Worm (Caenorhabditis elegans): Measurements from ENCODE around the gene C06E1.7.

C06E1.7 gene

DNA sequence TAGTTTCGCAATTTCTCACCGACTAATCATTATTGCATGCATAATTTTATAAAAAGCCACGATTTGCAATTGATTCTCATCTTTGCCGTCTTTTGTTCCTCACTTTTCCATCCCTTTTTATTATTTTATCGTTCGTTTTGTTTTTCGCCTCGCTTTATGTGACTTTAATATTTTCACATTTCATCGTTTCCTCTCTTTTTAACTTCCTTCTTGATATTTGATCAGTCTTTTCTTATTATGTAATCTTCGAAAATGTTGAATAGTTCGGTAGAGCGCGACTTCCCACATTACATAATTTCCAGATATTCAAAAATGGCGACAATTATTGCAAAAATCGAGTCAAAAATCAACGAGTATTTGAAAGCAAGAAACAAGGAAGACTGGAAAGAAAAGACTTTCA lies 12.0 kb upstream of the C06E1.7 start, which contains the start of gene C06E1.1:
Gene C06E1.1 (plus strand): TSS at position 301 of the 400 bp plus-strand sequence.
- no peak for TF ChIP-seq aly-2 (tag; optimal IDR thresholded peaks at IDR 0.05)
- no peak for TF ChIP-seq ces-1 (GFP tag; optimal IDR thresholded peaks at IDR 0.05)
- no peak for TF ChIP-seq dpl-1 (GFP tag; optimal IDR thresholded peaks at IDR 0.05)
- no peak for TF ChIP-seq fkh-8 (tag; optimal IDR thresholded peaks at IDR 0.05)
- no peak for TF ChIP-seq vab-15 (tag; optimal IDR thresholded peaks at IDR 0.05)
- no peak for TF ChIP-seq nhr-90 (tag; optimal IDR thresholded peaks at IDR 0.05; ENCODE audit: poor library complexity)
- no peak for TF ChIP-seq fkh-10 (GFP tag; optimal IDR thresholded peaks at IDR 0.05)
- no peak for TF ChIP-seq lsy-2 (tag; optimal IDR thresholded peaks at IDR 0.05)
- TF ChIP-seq pax-3 (tag; optimal IDR thresholded peaks at IDR 0.05), result no peak
- no peak for TF ChIP-seq hlh-4 (tag; optimal IDR thresholded peaks at IDR 0.05)
- no peak for TF ChIP-seq unc-30 (tag; optimal IDR thresholded peaks at IDR 0.05)
- no peak for TF ChIP-seq pag-3 (tag; optimal IDR thresholded peaks at IDR 0.05; ENCODE audit: borderline replicate concordance, insufficient read depth)
- no peak for TF ChIP-seq ceh-8 (GFP tag; optimal IDR thresholded peaks at IDR 0.05)
- TF ChIP-seq pqm-1 (tag; optimal IDR thresholded peaks at IDR 0.05), result no peak

DNA sequence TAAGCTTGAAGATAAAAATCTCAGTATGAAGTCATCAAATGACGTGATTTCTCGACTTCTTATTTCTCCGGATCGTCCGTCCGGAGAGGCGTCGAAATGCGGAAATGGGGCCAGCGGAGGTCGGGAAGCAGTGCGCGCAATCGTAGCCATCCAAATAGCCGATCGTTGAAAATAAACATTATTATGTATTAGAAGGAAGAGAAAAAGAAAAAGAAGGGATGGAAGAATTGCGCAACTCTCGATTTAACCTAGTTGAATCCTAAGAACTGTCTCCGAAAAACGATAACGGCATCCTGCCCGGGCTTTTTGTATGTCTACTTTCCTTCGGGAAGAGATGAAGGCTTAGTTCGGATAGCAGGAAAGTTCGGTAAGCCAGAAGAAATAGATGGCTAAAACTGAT lies 8.6 kb upstream of the C06E1.7 start:
- TF ChIP-seq nhr-85 (tag) (no peak), hlh-17 (GFP tag; optimal IDR thresholded peaks at IDR 0.05; ENCODE audit: borderline replicate concordance) (no peak), blmp-1 (tag; optimal IDR thresholded peaks at IDR 0.05) (peak; percentile 93)

DNA sequence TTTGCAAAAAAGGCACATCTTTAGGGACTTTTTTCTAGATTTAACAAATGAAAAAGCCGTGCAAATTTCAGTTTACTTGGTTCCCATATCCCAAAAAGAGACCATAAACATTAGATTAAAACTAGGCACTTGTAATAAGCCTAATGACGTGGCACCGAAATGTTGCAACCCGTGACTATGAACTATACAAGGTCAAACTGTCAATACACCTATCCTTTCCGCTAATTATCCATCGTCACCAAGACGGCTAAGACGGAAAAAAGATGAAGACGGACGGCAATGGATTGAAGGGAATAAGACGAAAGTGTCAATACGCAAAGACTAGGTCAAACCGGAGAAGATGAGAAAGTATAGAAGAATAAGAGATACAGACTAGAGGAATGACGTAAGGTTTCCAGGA lies 5.4 kb upstream of the C06E1.7 start:
- no peak for TF ChIP-seq nhr-11 (tag; optimal IDR thresholded peaks at IDR 0.05)
- peak; percentile 19 for TF ChIP-seq C16A3.4 (tag; optimal IDR thresholded peaks at IDR 0.05)
- TF ChIP-seq nhr-19 (GFP tag; conservative IDR thresholded peaks at IDR 0.05), result no peak
- TF ChIP-seq ceh-63 (GFP tag; optimal IDR thresholded peaks at IDR 0.05), result no peak
- no peak for TF ChIP-seq lin-39 (tag; optimal IDR thresholded peaks at IDR 0.05)
- TF ChIP-seq fkh-8 (tag; optimal IDR thresholded peaks at IDR 0.05), result no peak
- TF ChIP-seq nhr-12 (tag; optimal IDR thresholded peaks at IDR 0.05), result no peak
- no peak for TF ChIP-seq hpl-2 (GFP tag; optimal IDR thresholded peaks at IDR 0.05)
- TF ChIP-seq rnt-1 (tag; optimal IDR thresholded peaks at IDR 0.05), result no peak
- no peak for TF ChIP-seq xbp-1 (tag; optimal IDR thresholded peaks at IDR 0.05)
- peak in 1 of 3 experiments; percentile 8 for TF ChIP-seq dpl-1 (GFP tag; optimal IDR thresholded peaks at IDR 0.05)
- TF ChIP-seq unc-130 (tag; optimal IDR thresholded peaks at IDR 0.05), result no peak
- TF ChIP-seq elt-3 (tag; optimal IDR thresholded peaks at IDR 0.05), result peak in 1 of 6 experiments; percentile 59
- no peak for TF ChIP-seq alr-1 (tag; optimal IDR thresholded peaks at IDR 0.05; ENCODE audit: borderline replicate concordance)
- TF ChIP-seq snu-23 (GFP tag; optimal IDR thresholded peaks at IDR 0.05), result peak; percentile 12
- no peak for TF ChIP-seq C34B4.2 (tag; optimal IDR thresholded peaks at IDR 0.05)
- no peak for TF ChIP-seq swsn-7 (tag; optimal IDR thresholded peaks at IDR 0.05)
- no peak for TF ChIP-seq mab-9 (GFP tag; IDR thresholded peaks at IDR 0.05)
- peak; percentile 53 for TF ChIP-seq mep-1 (tag; optimal IDR thresholded peaks at IDR 0.05)
- TF ChIP-seq nhr-237 (tag; optimal IDR thresholded peaks at IDR 0.05), result no peak
- TF ChIP-seq zip-4 (GFP tag; optimal IDR thresholded peaks at IDR 0.05), result no peak
- TF ChIP-seq hlh-17 (GFP tag; optimal IDR thresholded peaks at IDR 0.05; ENCODE audit: borderline replicate concordance), result no peak
- TF ChIP-seq ets-5 (GFP tag; IDR thresholded peaks at IDR 0.05), result no peak
- TF ChIP-seq lsy-2 (tag; optimal IDR thresholded peaks at IDR 0.05), result no peak
- TF ChIP-seq egl-27 (tag; optimal IDR thresholded peaks at IDR 0.05), result no peak
- no peak for TF ChIP-seq ceh-88 (GFP tag; IDR thresholded peaks at IDR 0.05)
- TF ChIP-seq hlh-4 (tag; optimal IDR thresholded peaks at IDR 0.05), result no peak
- no peak for TF ChIP-seq tbx-2 (tag; optimal IDR thresholded peaks at IDR 0.05)
- no peak for TF ChIP-seq nhr-90 (tag; optimal IDR thresholded peaks at IDR 0.05; ENCODE audit: poor library complexity)
- no peak for TF ChIP-seq F16B12.6 (tag; optimal IDR thresholded peaks at IDR 0.05)
- TF ChIP-seq aha-1 (tag; optimal IDR thresholded peaks at IDR 0.05), result no peak
- no peak for TF ChIP-seq unc-86 (tag; optimal IDR thresholded peaks at IDR 0.05)
- no peak for TF ChIP-seq pag-3 (tag; optimal IDR thresholded peaks at IDR 0.05; ENCODE audit: borderline replicate concordance, insufficient read depth)
- peak; percentile 94 for TF ChIP-seq blmp-1 (tag; optimal IDR thresholded peaks at IDR 0.05)
- peak; percentile 8 for TF ChIP-seq nhr-20 (tag; optimal IDR thresholded peaks at IDR 0.05)
- TF ChIP-seq sptf-1 (tag; optimal IDR thresholded peaks at IDR 0.05), result no peak
- no peak for TF ChIP-seq fkh-4 (tag; optimal IDR thresholded peaks at IDR 0.05; ENCODE audit: borderline replicate concordance)
- no peak for TF ChIP-seq ztf-11 (tag; optimal IDR thresholded peaks at IDR 0.05)
- no peak for TF ChIP-seq mdl-1 (tag; optimal IDR thresholded peaks at IDR 0.05)
- TF ChIP-seq unc-30 (tag; optimal IDR thresholded peaks at IDR 0.05), result no peak
